Fruit fly (Drosophila melanogaster) whole organism, wandering third instar larva: ENCODE data around the gene CG13239.

Experiments
- GATAd ChIP-seq: sonication (Bioruptor generic); optimal IDR thresholded peaks from 2 replicates; lab custom pipeline; 2016; ENCODE audit warnings: missing biosample characterization, missing genetic modification characterization
- Hr78 ChIP-seq: fragments of >200 bp; optimal IDR thresholded peaks from 2 replicates; lab custom pipeline; 2017; ENCODE audit warnings: missing biosample characterization, missing genetic modification characterization
- Jra ChIP-seq: sonication (Bioruptor generic); optimal IDR thresholded peaks from 2 replicates; lab custom pipeline; 2016; ENCODE audit warnings: missing biosample characterization, missing genetic modification characterization
- Mio ChIP-seq: sonication (Bioruptor generic); optimal IDR thresholded peaks from 2 replicates; lab custom pipeline; 2016; ENCODE audit warnings: missing biosample characterization, missing genetic modification characterization
- fru ChIP-seq: fragments of 200-800 bp; sonication (Bioruptor generic); optimal IDR thresholded peaks from 3 replicates; lab custom pipeline; 2016; ENCODE audit warnings: missing biosample characterization, mild to moderate bottlenecking, missing genetic modification characterization
- sage ChIP-seq: fragments of 200-800 bp; sonication (Bioruptor generic); optimal IDR thresholded peaks from 2 replicates; lab custom pipeline; 2016; ENCODE audit warnings: missing biosample characterization, mild to moderate bottlenecking, missing genetic modification characterization

DNA sequence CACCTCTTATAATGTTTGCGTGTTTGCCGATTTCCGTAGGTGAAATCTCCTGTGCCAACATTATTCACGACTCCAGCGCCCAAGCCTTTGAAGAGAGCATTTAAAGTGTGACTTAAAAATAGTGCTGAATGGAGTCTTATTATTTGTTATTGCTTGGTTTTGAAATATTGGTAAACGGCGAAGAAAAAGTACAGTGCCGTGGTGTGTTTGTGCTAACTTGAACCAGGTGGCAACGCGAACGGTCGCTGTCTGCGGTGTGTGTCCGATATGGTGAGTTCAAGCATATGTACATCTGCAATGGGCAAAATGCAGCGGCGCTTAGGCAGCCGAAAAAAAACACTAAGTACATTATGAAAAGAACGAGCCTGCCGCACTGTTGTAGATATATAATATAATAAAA is 17.3 kb downstream of the CG13239 start:
- no peak for TF ChIP-seq fru (GFP tag; lab: Kevin White, UChicago)
- no peak for TF ChIP-seq sage (GFP tag; lab: Kevin White, UChicago)
- TF ChIP-seq Mio = no peak
- TF ChIP-seq Jra (GFP tag; lab: Kevin White, UChicago) = no peak
- no peak for TF ChIP-seq GATAd (GFP tag; lab: Kevin White, UChicago)
- TF ChIP-seq Hr78 (GFP tag; lab: Kevin White, UChicago) = no peak
